Fruit fly (Drosophila melanogaster): ENCODE measurements around the gene Nab2.

DNA sequence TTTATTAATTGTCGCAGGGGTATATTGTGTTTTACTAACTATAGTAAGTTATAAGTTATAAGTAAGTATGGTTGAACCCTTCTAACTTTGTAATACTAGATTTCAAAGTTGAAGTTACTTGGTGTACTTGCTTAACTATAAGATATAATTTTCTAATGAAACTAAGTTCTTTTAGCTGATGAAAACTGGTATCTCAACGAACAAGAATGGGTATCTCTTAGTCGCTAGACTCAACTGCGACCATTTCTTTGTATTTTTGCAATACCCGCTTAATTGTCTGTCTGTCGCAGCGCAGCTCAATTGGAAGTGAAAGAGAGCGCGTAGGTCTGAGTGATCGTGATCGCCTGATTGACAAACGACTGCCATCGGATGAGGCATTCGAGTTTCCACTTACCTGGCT lies 46.0 kb downstream of the Nab2 start:
- no peak for TF ChIP-seq CG8478 (optimal IDR thresholded peaks at IDR 0.05)
- no peak for TF ChIP-seq CTCF (optimal IDR thresholded peaks at IDR 0.05)

Measured in S2 (cell line).